Worm (Caenorhabditis elegans) whole organism, L3 larva: ENCODE data around the gene T26C5.3.

Experiments used
- aly-2 ChIP-seq: fragments of 150-350 bp; optimal IDR thresholded peaks from 2 replicates; lab custom pipeline; 2014; ENCODE audit warnings: missing biosample characterization, missing genetic modification characterization
- ama-1 ChIP-seq: fragments of 150-350 bp; optimal IDR thresholded peaks from 2 replicates; lab custom pipeline; 2018
- ceh-82 ChIP-seq: fragments of 150-350 bp; optimal IDR thresholded peaks from 2 replicates; lab custom pipeline; 2014; ENCODE audit warnings: missing biosample characterization, missing genetic modification characterization
- fkh-10 ChIP-seq: sonication (generic microtip); optimal IDR thresholded peaks from 2 replicates; lab custom pipeline; 2017; ENCODE audit warnings: missing biosample characterization, missing genetic modification reagents, missing genetic modification characterization
- lin-39 ChIP-seq: fragments of 150-350 bp; optimal IDR thresholded peaks from 2 replicates; lab custom pipeline; 2018; ENCODE audit warnings: missing biosample characterization, missing genetic modification reagents, missing genetic modification characterization
- nhr-11 ChIP-seq: fragments of 150-350 bp; optimal IDR thresholded peaks from 2 replicates; lab custom pipeline; 2014; ENCODE audit warnings: missing biosample characterization, missing genetic modification characterization
- nhr-12 ChIP-seq: fragments of 150-350 bp; optimal IDR thresholded peaks from 2 replicates; lab custom pipeline; 2014; ENCODE audit warnings: missing biosample characterization, missing genetic modification characterization
- nhr-23 ChIP-seq: fragments of 150-350 bp; optimal IDR thresholded peaks from 2 replicates; lab custom pipeline; 2014; ENCODE audit warnings: missing biosample characterization, missing genetic modification reagents, missing genetic modification characterization
- nhr-25 ChIP-seq: sonication (generic microtip); optimal IDR thresholded peaks from 2 replicates; lab custom pipeline; 2017; ENCODE audit warnings: missing biosample characterization, missing genetic modification characterization
- nhr-77 ChIP-seq: fragments of 150-350 bp; optimal IDR thresholded peaks from 2 replicates; lab custom pipeline; 2014; ENCODE audit warnings: missing biosample characterization, missing genetic modification characterization
- pqm-1 ChIP-seq: fragments of 150-350 bp; optimal IDR thresholded peaks from 2 replicates; lab custom pipeline; 2017; ENCODE audit warnings: missing biosample characterization, missing genetic modification characterization, inconsistent platforms
- snpc-4 ChIP-seq: fragments of 150-350 bp; optimal IDR thresholded peaks from 2 replicates; lab custom pipeline; 2014; ENCODE audit warnings: missing biosample characterization, missing genetic modification characterization
- unc-62 ChIP-seq: fragments of 150-350 bp; sonication (generic microtip); optimal IDR thresholded peaks from 4 replicates; lab custom pipeline; 2014; ENCODE audit warnings: missing biosample characterization, missing genetic modification reagents, missing genetic modification characterization
- ztf-11 ChIP-seq: fragments of 150-350 bp; optimal IDR thresholded peaks from 2 replicates; lab custom pipeline; 2014; ENCODE audit warnings: missing biosample characterization, missing genetic modification characterization

DNA sequence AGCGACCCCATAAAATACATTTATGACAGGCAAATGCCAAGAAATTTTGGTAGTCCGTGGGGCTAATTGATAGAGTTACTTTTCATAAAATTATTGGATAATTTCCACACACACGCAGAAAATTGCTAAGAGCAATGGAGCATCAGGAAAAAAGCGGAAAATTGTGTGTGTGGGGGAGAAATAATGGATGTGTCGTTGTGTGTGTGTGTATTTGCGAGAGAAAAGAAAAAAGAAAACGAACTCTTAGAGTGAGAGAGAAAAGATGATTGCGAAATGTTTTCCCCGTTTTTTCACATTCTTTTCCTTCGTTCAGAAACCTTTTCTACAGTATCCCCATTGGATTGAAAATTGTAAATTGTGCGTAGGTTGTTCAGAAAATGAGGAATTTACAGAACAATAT lies 45.2 kb downstream of the T26C5.3 start:
- TF ChIP-seq nhr-77 (tag; lab: Kevin White, UChicago) (no peak), ztf-11 (tag; lab: Kevin White, UChicago) (no peak), nhr-25 (no peak), pqm-1 (tag; lab: Kevin White, UChicago) (no peak), nhr-12 (no peak), ceh-82 (tag; lab: Kevin White, UChicago) (no peak), unc-62 (no peak), nhr-11 (tag; lab: Kevin White, UChicago) (no peak), lin-39 (tag; lab: Kevin White, UChicago) (peak; percentile 55), snpc-4 (tag; lab: Kevin White, UChicago) (no peak), fkh-10 (GFP tag; lab: Kevin White, UChicago) (no peak), aly-2 (tag; lab: Kevin White, UChicago) (no peak), nhr-23 (no peak), ama-1 (peak; percentile 40)
